Fruit fly (Drosophila melanogaster): ENCODE data around the gene Cpr62Bc.
A peak's percentile ranks its signal among the peaks of the same experiment; 100 is the strongest.

Gene Cpr62Bc

dm6 chr3L:1881919-1882318, 40.0 kb upstream of the Cpr62Bc start:
- TF ChIP-seq fkh (GFP tag; optimal IDR thresholded peaks at IDR 0.05) (peak; percentile 20), CG11294 (GFP tag; IDR thresholded peaks at IDR 0.05) (no peak), CG9139 (GFP tag; optimal IDR thresholded peaks at IDR 0.05) (no peak), Eip78C (GFP tag) (peak; percentile 51)

dm6 chr3L:1880692-1881091, 38.8 kb upstream of the Cpr62Bc start:
- TF ChIP-seq fd85E (GFP tag; optimal IDR thresholded peaks at IDR 0.05) = no peak
- peak; percentile 39 for TF ChIP-seq spab (GFP tag; optimal IDR thresholded peaks at IDR 0.05)
- TF ChIP-seq CG3919 (GFP tag; optimal IDR thresholded peaks at IDR 0.05) = peak; percentile 69
- no peak for TF ChIP-seq Sox14 (GFP tag; optimal IDR thresholded peaks at IDR 0.05)
- peak; percentile 42 for TF ChIP-seq dsx (GFP tag; optimal IDR thresholded peaks at IDR 0.05; ENCODE audit: poor library complexity, severe bottlenecking)
- TF ChIP-seq CG9139 (GFP tag; optimal IDR thresholded peaks at IDR 0.05) = peak; percentile 8
- no peak for TF ChIP-seq CG16779 (tag; optimal IDR thresholded peaks at IDR 0.05)
- TF ChIP-seq acj6 (GFP tag; optimal IDR thresholded peaks at IDR 0.05) = no peak
- TF ChIP-seq CG34406 (GFP tag; optimal IDR thresholded peaks at IDR 0.05) = no peak
- no peak for TF ChIP-seq fd59A (GFP tag; optimal IDR thresholded peaks at IDR 0.05)
- TF ChIP-seq CG11762 (GFP tag; optimal IDR thresholded peaks at IDR 0.05; ENCODE audit: insufficient read depth) = peak; percentile 14
- no peak for TF ChIP-seq Ets21C (GFP tag; optimal IDR thresholded peaks at IDR 0.05)
- peak; percentile 18 for TF ChIP-seq topi (GFP tag; optimal IDR thresholded peaks at IDR 0.05)
- peak; percentile 0 for TF ChIP-seq CG10631 (GFP tag; optimal IDR thresholded peaks at IDR 0.05)
- peak; percentile 51 for TF ChIP-seq Eip78C (GFP tag)
- peak; percentile 44 for TF ChIP-seq svp (GFP tag)
- no peak for TF ChIP-seq Lpt (GFP tag; optimal IDR thresholded peaks at IDR 0.05)
- TF ChIP-seq CG11902 (GFP tag; optimal IDR thresholded peaks at IDR 0.05) = peak; percentile 1
- TF ChIP-seq CG8319 (GFP tag; optimal IDR thresholded peaks at IDR 0.05) = no peak
- TF ChIP-seq Eip75B (GFP tag; optimal IDR thresholded peaks at IDR 0.05) = peak; percentile 25
- no peak for TF ChIP-seq CG6792 (GFP tag; optimal IDR thresholded peaks at IDR 0.05)
- TF ChIP-seq CG15336 (GFP tag; IDR thresholded peaks at IDR 0.05) = peak; percentile 38; the same call in 1 of the 2 replicates
- TF ChIP-seq cyc (GFP tag; optimal IDR thresholded peaks at IDR 0.05) = peak; percentile 15
- TF ChIP-seq CG6163 (GFP tag; IDR thresholded peaks at IDR 0.05) = peak; percentile 83
- TF ChIP-seq Ets96B (tag; optimal IDR thresholded peaks at IDR 0.05) = peak; percentile 47
- no peak for TF ChIP-seq Blimp-1 (GFP tag; optimal IDR thresholded peaks at IDR 0.05)
- TF ChIP-seq eg (GFP tag; IDR thresholded peaks at IDR 0.05) = peak; percentile 84
- TF ChIP-seq Sox102F (GFP tag; optimal IDR thresholded peaks at IDR 0.05) = no peak
- TF ChIP-seq Smox (GFP tag; optimal IDR thresholded peaks at IDR 0.05) = no peak
- TF ChIP-seq Hr38 (GFP tag; optimal IDR thresholded peaks at IDR 0.05) = no peak
- TF ChIP-seq achi (GFP tag; optimal IDR thresholded peaks at IDR 0.05) = peak; percentile 52
- TF ChIP-seq CG10669 (GFP tag; optimal IDR thresholded peaks at IDR 0.05) = peak; percentile 40
- no peak for TF ChIP-seq CG31627 (GFP tag; optimal IDR thresholded peaks at IDR 0.05)
- peak in 1 of 2 experiments; percentile 43 for TF ChIP-seq ss (GFP tag; optimal IDR thresholded peaks at IDR 0.05)
- peak; percentile 51 for TF ChIP-seq CG6276 (GFP tag; optimal IDR thresholded peaks at IDR 0.05)
- peak; percentile 46; the same call in 1 of the 3 replicates for TF ChIP-seq CG8119 (GFP tag; IDR thresholded peaks at IDR 0.05)
- TF ChIP-seq Gug (GFP tag; IDR thresholded peaks at IDR 0.05) = peak; percentile 70
- TF ChIP-seq Sox15 (GFP tag; optimal IDR thresholded peaks at IDR 0.05) = no peak
- peak; percentile 13 for TF ChIP-seq Hr4 (GFP tag; optimal IDR thresholded peaks at IDR 0.05)
- peak; percentile 36 for TF ChIP-seq CG32006 (GFP tag; optimal IDR thresholded peaks at IDR 0.05)
- no peak for TF ChIP-seq CG1621 (tag; optimal IDR thresholded peaks at IDR 0.05)
- TF ChIP-seq CG6808 (GFP tag; optimal IDR thresholded peaks at IDR 0.05) = peak; percentile 38
- TF ChIP-seq CG7368 (GFP tag; optimal IDR thresholded peaks at IDR 0.05) = peak; percentile 33
- TF ChIP-seq CG11294 (GFP tag; IDR thresholded peaks at IDR 0.05) = peak; percentile 57
- TF ChIP-seq CG3032 (tag; optimal IDR thresholded peaks at IDR 0.05) = no peak

Data from whole organism, prepupa.